Fruit fly (Drosophila melanogaster): Measurements from ENCODE around the gene CG34106.

dm6 chr2L:17201777-17202176, 71.0 kb downstream of the CG34106 start:
- no peak for TF ChIP-seq psq (optimal IDR thresholded peaks at IDR 0.05)
- no peak for TF ChIP-seq ttk (optimal IDR thresholded peaks at IDR 0.05)
- TF ChIP-seq Myc (optimal IDR thresholded peaks at IDR 0.05) = no peak

Data from Kc167 (cell line).